Worm (Caenorhabditis elegans) whole organism, L1 larva: ENCODE results near the gene clec-2.
"Not testable (repeated sequence)": the region's sequence is repeated elsewhere in the genome, so short reads cannot be mapped to it uniquely, and the experiment has no call there.

Experiments
- C04F5.9 ChIP-seq: sonication (generic microtip); optimal IDR thresholded peaks from 2 replicates; lab custom pipeline; 2016; ENCODE audit warnings: missing genetic modification characterization, missing compliant biosample characterization
- C34B4.2 ChIP-seq: sonication (generic microtip); optimal IDR thresholded peaks from 2 replicates; lab custom pipeline; 2017; ENCODE audit warnings: mild to moderate bottlenecking, missing genetic modification characterization, missing compliant biosample characterization
- F16B12.6 ChIP-seq: fragments of 150-350 bp; optimal IDR thresholded peaks from 2 replicates; lab custom pipeline; 2014; ENCODE audit warnings: missing biosample characterization, missing genetic modification characterization
- alr-1 ChIP-seq: fragments of 200-800 bp; sonication (Bioruptor generic); optimal IDR thresholded peaks from 2 replicates; lab custom pipeline; 2018; ENCODE audit warnings: borderline replicate concordance, mild to moderate bottlenecking, missing genetic modification characterization, missing compliant biosample characterization
- ama-1 ChIP-seq: fragments of 150-350 bp; optimal IDR thresholded peaks from 2 replicates; lab custom pipeline; 2014
- blmp-1 ChIP-seq: fragments of 150-350 bp; optimal IDR thresholded peaks from 2 replicates; lab custom pipeline; 2014; ENCODE audit warnings: missing biosample characterization, missing genetic modification characterization
- ceh-63 ChIP-seq: fragments of 200-800 bp; sonication (Bioruptor generic); optimal IDR thresholded peaks from 2 replicates; lab custom pipeline; 2018; ENCODE audit warnings: mild to moderate bottlenecking, missing genetic modification characterization, missing compliant biosample characterization
- ceh-82 ChIP-seq, 3 experiments: fragments of 150-350 bp in 1 of 3; sonication (generic microtip) in 2 of 3; optimal IDR thresholded peaks; 2 replicates each; lab custom pipeline; 2014 to 2017; ENCODE audit warnings: missing biosample characterization in 3 of 3, missing genetic modification characterization in 3 of 3
- ceh-90 ChIP-seq: sonication (generic microtip); optimal IDR thresholded peaks from 2 replicates; lab custom pipeline; 2016; ENCODE audit warnings: missing genetic modification characterization, missing compliant biosample characterization
- dpl-1 ChIP-seq, 3 experiments: fragments of 150-350 bp in 2 of 3; sonication (generic microtip) in 1 of 3; optimal IDR thresholded peaks; 2 replicates each; lab custom pipeline; 2014 to 2017; ENCODE audit warnings: missing biosample characterization in 3 of 3, missing genetic modification characterization in 3 of 3, missing genetic modification reagents in 3 of 3
- dsc-1 ChIP-seq: sonication (generic microtip); optimal IDR thresholded peaks from 2 replicates; lab custom pipeline; 2016; ENCODE audit warnings: mild to moderate bottlenecking, missing genetic modification characterization, missing compliant biosample characterization
- efl-1 ChIP-seq, 4 experiments: fragments of 150-350 bp; optimal IDR thresholded peaks in 3 of 4; peaks in 1 of 4; 1 replicate in 1 of 4; 2 replicates in 3 of 4; lab custom pipeline; 2014; ENCODE audit warnings: missing biosample characterization in 2 of 4, missing genetic modification characterization in 2 of 4, missing genetic modification reagents in 2 of 4
- egl-13 ChIP-seq: sonication (generic microtip); optimal IDR thresholded peaks from 2 replicates; lab custom pipeline; 2016; ENCODE audit warnings: missing genotype, missing genetic modification reagents, missing genetic modification characterization, missing compliant biosample characterization
- egl-27 ChIP-seq, 2 experiments: fragments of 150-350 bp in 1 of 2; sonication (generic microtip); optimal IDR thresholded peaks; 3 replicates each; lab custom pipeline; 2017 to 2018; ENCODE audit warnings: missing biosample characterization in 2 of 2, missing genetic modification characterization in 2 of 2, missing genetic modification reagents in 2 of 2
- ets-5 ChIP-seq: fragments of 200-800 bp; sonication (Bioruptor generic); IDR thresholded peaks from 2 replicates; pipeline ENCODE4 v1.3.6; 2022; ENCODE audit warnings: missing genetic modification characterization, missing compliant biosample characterization
- fkh-8 ChIP-seq: sonication (generic microtip); optimal IDR thresholded peaks from 2 replicates; lab custom pipeline; 2016; ENCODE audit warnings: mild to moderate bottlenecking, missing genetic modification characterization, missing compliant biosample characterization
- grh-1 ChIP-seq: fragments of 200-800 bp; sonication (Bioruptor generic); IDR thresholded peaks from 2 replicates; pipeline ENCODE4 v1.3.6; 2022; ENCODE audit warnings: missing genetic modification reagents, missing genetic modification characterization, missing compliant biosample characterization
- hlh-4 ChIP-seq: sonication (generic microtip); optimal IDR thresholded peaks from 2 replicates; lab custom pipeline; 2016; ENCODE audit warnings: mild to moderate bottlenecking, missing genetic modification characterization, missing compliant biosample characterization
- hpl-2 ChIP-seq: fragments of 150-350 bp; optimal IDR thresholded peaks from 2 replicates; lab custom pipeline; 2014; ENCODE audit warnings: missing biosample characterization, missing genetic modification reagents, missing genetic modification characterization
- lin-13 ChIP-seq: fragments of 150-350 bp; optimal IDR thresholded peaks from 2 replicates; lab custom pipeline; 2014; ENCODE audit warnings: missing biosample characterization, missing genetic modification reagents, missing genetic modification characterization
- lin-15B ChIP-seq: fragments of 150-350 bp; sonication (generic microtip); optimal IDR thresholded peaks from 3 replicates; lab custom pipeline; 2014; ENCODE audit warnings: missing biosample characterization, missing genetic modification characterization
- lin-39 ChIP-seq: fragments of 150-350 bp; optimal IDR thresholded peaks from 2 replicates; lab custom pipeline; 2014; ENCODE audit warnings: missing biosample characterization, missing genetic modification reagents, missing genetic modification characterization
- lsy-2 ChIP-seq, 2 experiments: fragments of 150-350 bp; optimal IDR thresholded peaks; 2 replicates each; lab custom pipeline; 2014; ENCODE audit warnings: missing biosample characterization in 2 of 2, missing genetic modification characterization in 2 of 2
- mab-9 ChIP-seq: fragments of 200-800 bp; sonication (Bioruptor generic); IDR thresholded peaks from 2 replicates; pipeline ENCODE4 v1.3.6; 2022; ENCODE audit warnings: missing genetic modification reagents, missing genetic modification characterization, missing compliant biosample characterization
- mef-2 ChIP-seq: fragments of 150-350 bp; optimal IDR thresholded peaks from 2 replicates; lab custom pipeline; 2014; ENCODE audit warnings: missing biosample characterization, missing genetic modification characterization
- nhr-19 ChIP-seq: fragments of 200-800 bp; sonication (Bioruptor generic); conservative IDR thresholded peaks from 2 replicates; pipeline ENCODE4 v1.3.6; 2022; ENCODE audit warnings: missing genetic modification characterization, missing compliant biosample characterization
- nhr-20 ChIP-seq: sonication (generic microtip); optimal IDR thresholded peaks from 2 replicates; lab custom pipeline; 2016; ENCODE audit warnings: mild to moderate bottlenecking, missing genetic modification characterization, missing compliant biosample characterization
- nhr-77 ChIP-seq: fragments of 150-350 bp; optimal IDR thresholded peaks from 2 replicates; lab custom pipeline; 2014; ENCODE audit warnings: missing biosample characterization, missing genetic modification characterization
- nhr-84 ChIP-seq: sonication (generic microtip); optimal IDR thresholded peaks from 2 replicates; lab custom pipeline; 2017; ENCODE audit warnings: missing biosample characterization, missing genetic modification characterization
- nhr-85 ChIP-seq: sonication (generic microtip); peaks from one replicate; lab custom pipeline; 2016; ENCODE audit warnings: missing genetic modification characterization, inconsistent platforms, missing compliant biosample characterization
- pag-3 ChIP-seq: sonication (generic microtip); optimal IDR thresholded peaks from 2 replicates; lab custom pipeline; 2017; ENCODE audit warnings: missing genetic modification characterization, mild to moderate bottlenecking, missing compliant biosample characterization, antibody characterized with exemption, borderline replicate concordance; ENCODE audit not compliant: insufficient read depth
- skn-1 ChIP-seq: fragments of 150-350 bp; optimal IDR thresholded peaks from 2 replicates; lab custom pipeline; 2014; ENCODE audit warnings: missing biosample characterization, missing genetic modification characterization
- snu-23 ChIP-seq: sonication (generic microtip); optimal IDR thresholded peaks from 2 replicates; lab custom pipeline; 2016; ENCODE audit warnings: missing genetic modification characterization, missing compliant biosample characterization
- sox-4 ChIP-seq: sonication (generic microtip); optimal IDR thresholded peaks from 2 replicates; lab custom pipeline; 2016; ENCODE audit warnings: missing genetic modification characterization, missing compliant biosample characterization
- unc-30 ChIP-seq: sonication (generic microtip); optimal IDR thresholded peaks from 2 replicates; lab custom pipeline; 2017; ENCODE audit warnings: missing biosample characterization, missing genetic modification characterization
- xbp-1 ChIP-seq: sonication (generic microtip); optimal IDR thresholded peaks from 2 replicates; lab custom pipeline; 2016; ENCODE audit warnings: missing genetic modification characterization, missing compliant biosample characterization
- ztf-11 ChIP-seq, 2 experiments: sonication (generic microtip); optimal IDR thresholded peaks; 2 replicates each; lab custom pipeline; 2016 to 2017; ENCODE audit warnings: missing genetic modification characterization in 2 of 2, missing biosample characterization in 1 of 2, missing compliant biosample characterization in 1 of 2

clec-2 gene

DNA sequence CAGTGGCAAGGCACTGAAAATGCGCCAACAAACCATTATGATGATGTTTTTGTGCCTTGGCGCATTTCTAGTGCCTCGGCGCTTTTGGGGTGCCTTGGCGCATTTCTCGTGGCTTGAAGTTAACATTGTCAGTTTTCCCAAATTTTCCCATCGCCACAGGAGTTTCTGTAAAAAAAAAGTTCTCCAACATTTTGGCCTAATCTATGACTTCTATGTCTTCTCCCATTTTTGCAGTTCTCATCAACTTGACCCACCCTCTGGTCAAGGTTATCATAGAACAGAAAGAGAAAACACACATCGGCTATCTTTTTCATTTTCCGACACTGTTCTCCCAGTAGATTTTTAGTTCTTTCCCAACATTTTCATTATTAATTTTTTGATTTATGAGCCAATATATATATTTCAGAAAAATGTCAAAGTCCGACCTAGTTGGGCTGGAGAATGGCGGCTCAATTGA lies 15.2 kb upstream of the clec-2 start, which contains the start of the genes B0454.26 and B0454.5:
Gene B0454.26 (minus strand): TSS at position 101 of the 457 bp plus-strand sequence.
Gene B0454.5 (plus strand): TSS at position 407 of the 457 bp plus-strand sequence.
- TF ChIP-seq ceh-82 (tag; optimal IDR thresholded peaks at IDR 0.05; lab: Kevin White, UChicago) (no peak), unc-30 (tag; lab: Kevin White, UChicago) (no peak), ets-5 (GFP tag; lab: Robert Waterston, UW) (no peak), ama-1 (lab: Kevin White, UChicago) (no peak), nhr-20 (tag; lab: Kevin White, UChicago) (no peak), efl-1 (optimal IDR thresholded peaks at IDR 0.05; lab: Kevin White, UChicago) (no peak), efl-1 (GFP tag; optimal IDR thresholded peaks at IDR 0.05 in 1 of 2; lab: Kevin White, UChicago) (peak in 1 of 2 experiments; percentile 2), blmp-1 (tag; lab: Kevin White, UChicago) (peak; percentile 58), F16B12.6 (tag; lab: Kevin White, UChicago) (no peak), egl-27 (tag; optimal IDR thresholded peaks at IDR 0.05; lab: Kevin White, UChicago) (no peak), nhr-84 (no peak), ceh-90 (tag; lab: Kevin White, UChicago) (no peak), fkh-8 (tag; lab: Kevin White, UChicago) (no peak), lin-39 (tag; lab: Kevin White, UChicago) (no peak), nhr-19 (GFP tag; lab: Robert Waterston, UW) (no peak), skn-1 (tag; lab: Kevin White, UChicago) (no peak), ztf-11 (tag; optimal IDR thresholded peaks at IDR 0.05; lab: Kevin White, UChicago) (no peak), dpl-1 (GFP tag; optimal IDR thresholded peaks at IDR 0.05; lab: Kevin White, UChicago) (no peak), ceh-63 (GFP tag; lab: Kevin White, UChicago) (no peak)

- TF ChIP-seq dsc-1 (tag; lab: Kevin White, UChicago) (no peak), nhr-85 (tag; lab: Kevin White, UChicago) (peak; percentile 43), efl-1 (optimal IDR thresholded peaks at IDR 0.05; lab: Kevin White, UChicago) (no peak), efl-1 (GFP tag; optimal IDR thresholded peaks at IDR 0.05 in 1 of 2; lab: Kevin White, UChicago) (peak in 1 of 2 experiments; percentile 92)
- TF ChIP-seq, all 84 proteins: peak for 2
Observed at ce11 chrII:3036344-3036743, 13.1 kb upstream of the clec-2 start.

- TF ChIP-seq alr-1 (tag; lab: Kevin White, UChicago) (no peak), grh-1 (GFP tag; lab: Robert Waterston, UW) (no peak), hlh-4 (tag; lab: Kevin White, UChicago) (no peak), nhr-77 (tag; lab: Kevin White, UChicago) (no peak), lin-13 (GFP tag; lab: Kevin White, UChicago) (no peak), snu-23 (GFP tag; lab: Kevin White, UChicago) (no peak), lin-15B (tag; lab: Kevin White, UChicago) (no peak), C34B4.2 (no peak), lin-39 (tag; lab: Kevin White, UChicago) (no peak), sox-4 (tag; lab: Kevin White, UChicago) (no peak), pag-3 (tag; lab: Kevin White, UChicago) (no peak), mab-9 (GFP tag; lab: Robert Waterston, UW) (no peak), mef-2 (tag; lab: Kevin White, UChicago) (no peak), hpl-2 (no peak), C04F5.9 (tag; lab: Kevin White, UChicago) (no peak), lsy-2 (tag; optimal IDR thresholded peaks at IDR 0.05; lab: Kevin White, UChicago) (no peak), nhr-85 (tag; lab: Kevin White, UChicago) (no peak), egl-13 (tag; lab: Kevin White, UChicago) (no peak)
Observed at ce11 chrII:3034914-3035313, 11.7 kb upstream of the clec-2 start.

ce11 chrII:3032480-3032879 lies 9.2 kb upstream of the clec-2 start, which contains the start of gene B0454.6:
Gene B0454.6 (plus strand): TSS chrII:3032780.
- not testable (repeated sequence) for TF ChIP-seq hlh-4 (tag; lab: Kevin White, UChicago); fkh-8 (tag; lab: Kevin White, UChicago); xbp-1
